Worm (Caenorhabditis elegans): ENCODE data around the gene F56B3.2.
"Not testable (repeated sequence)": the region's sequence is repeated elsewhere in the genome, so short reads cannot be mapped to it uniquely, and the experiment has no call there.

Gene F56B3.2

DNA sequence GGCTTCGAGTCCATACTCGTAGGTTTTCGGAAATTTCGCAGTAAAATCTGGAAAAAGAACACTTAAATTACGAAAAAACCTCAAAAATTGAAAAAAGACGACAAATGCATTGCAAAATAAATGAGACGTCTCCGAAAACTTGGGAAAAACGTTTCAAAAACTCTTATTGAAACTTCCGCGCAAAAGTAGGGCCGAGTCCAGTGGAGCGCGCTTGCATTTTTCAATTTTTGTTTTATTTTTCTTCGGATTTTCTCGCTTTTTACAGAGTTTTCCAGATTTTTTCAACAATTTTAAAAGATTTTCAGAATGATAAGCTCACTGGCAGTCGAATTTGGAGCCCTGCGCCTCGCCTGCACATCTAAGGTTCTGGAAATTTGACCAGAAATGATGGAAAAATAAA is 4.5 kb upstream of the F56B3.2 start, which contains the start of gene mrpl-2:
Gene mrpl-2 (plus strand): TSS at position 307 of the 400 bp plus-strand sequence.
- TF ChIP-seq dao-5 (tag; optimal IDR thresholded peaks at IDR 0.05) (no peak), him-1 (tag; optimal IDR thresholded peaks at IDR 0.05) (no peak), W03F9.2 (tag; optimal IDR thresholded peaks at IDR 0.05) (no peak)

DNA sequence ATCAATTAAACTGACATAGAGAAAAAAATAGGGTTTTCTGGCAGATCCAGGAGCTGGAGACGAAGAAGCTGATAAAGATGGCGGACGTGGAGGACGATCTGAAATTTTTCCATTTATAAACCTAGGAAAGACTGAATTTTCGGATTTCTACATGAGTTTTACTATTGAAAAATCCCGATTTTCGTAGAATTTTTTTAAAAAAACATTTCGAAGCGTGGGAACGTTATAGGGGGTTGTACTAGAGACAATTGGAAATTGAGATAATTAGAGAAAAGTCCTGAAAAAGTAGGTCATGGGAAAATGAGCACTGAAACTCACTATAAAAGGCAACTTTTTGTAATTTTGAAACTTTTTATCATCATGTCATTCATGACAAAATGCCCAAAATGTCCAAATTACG is 2.7 kb upstream of the F56B3.2 start, which contains the start of gene F56B3.9:
Gene F56B3.9 (plus strand): TSS at position 301 of the 400 bp plus-strand sequence.
- TF ChIP-seq dao-5, him-1, W03F9.2 (tag; optimal IDR thresholded peaks at IDR 0.05): not testable (repeated sequence)

DNA sequence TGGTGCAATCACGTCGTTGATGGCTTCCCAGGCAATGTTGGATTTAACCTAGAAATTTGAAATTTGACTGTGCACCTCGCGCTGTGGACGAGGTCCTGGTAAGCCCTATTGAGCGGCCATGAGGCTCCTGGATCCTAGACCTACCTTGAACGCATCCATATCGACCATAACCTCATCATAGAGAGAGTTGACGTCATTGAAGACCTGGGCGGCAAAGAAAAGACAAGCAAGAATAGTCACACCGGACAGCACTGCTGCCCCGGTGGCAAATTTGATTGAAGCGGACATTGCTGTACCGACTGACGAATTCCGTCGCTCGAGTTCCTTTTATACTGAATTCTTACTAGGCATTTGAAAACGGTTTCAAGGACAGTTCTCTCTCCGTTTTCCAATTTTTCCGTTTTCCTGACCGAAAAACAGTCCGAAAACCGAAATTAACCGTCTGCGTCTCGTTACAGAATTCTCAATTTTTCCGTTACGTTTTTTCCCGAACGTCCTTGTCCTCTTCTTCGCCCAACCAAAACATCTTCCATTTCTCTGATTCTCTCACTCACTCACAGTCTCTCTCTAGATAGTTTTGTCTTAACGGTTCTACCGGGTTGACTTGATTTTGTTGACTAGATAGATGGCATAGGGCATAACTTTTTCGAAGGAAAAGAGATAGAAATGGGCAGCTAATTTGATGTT is 4.9 kb downstream of the F56B3.2 start, which contains the start of gene col-103:
Gene col-103 (minus strand): TSS at position 302 of the 687 bp plus-strand sequence.
- no peak for TF ChIP-seq dao-5 (tag; optimal IDR thresholded peaks at IDR 0.05)

DNA sequence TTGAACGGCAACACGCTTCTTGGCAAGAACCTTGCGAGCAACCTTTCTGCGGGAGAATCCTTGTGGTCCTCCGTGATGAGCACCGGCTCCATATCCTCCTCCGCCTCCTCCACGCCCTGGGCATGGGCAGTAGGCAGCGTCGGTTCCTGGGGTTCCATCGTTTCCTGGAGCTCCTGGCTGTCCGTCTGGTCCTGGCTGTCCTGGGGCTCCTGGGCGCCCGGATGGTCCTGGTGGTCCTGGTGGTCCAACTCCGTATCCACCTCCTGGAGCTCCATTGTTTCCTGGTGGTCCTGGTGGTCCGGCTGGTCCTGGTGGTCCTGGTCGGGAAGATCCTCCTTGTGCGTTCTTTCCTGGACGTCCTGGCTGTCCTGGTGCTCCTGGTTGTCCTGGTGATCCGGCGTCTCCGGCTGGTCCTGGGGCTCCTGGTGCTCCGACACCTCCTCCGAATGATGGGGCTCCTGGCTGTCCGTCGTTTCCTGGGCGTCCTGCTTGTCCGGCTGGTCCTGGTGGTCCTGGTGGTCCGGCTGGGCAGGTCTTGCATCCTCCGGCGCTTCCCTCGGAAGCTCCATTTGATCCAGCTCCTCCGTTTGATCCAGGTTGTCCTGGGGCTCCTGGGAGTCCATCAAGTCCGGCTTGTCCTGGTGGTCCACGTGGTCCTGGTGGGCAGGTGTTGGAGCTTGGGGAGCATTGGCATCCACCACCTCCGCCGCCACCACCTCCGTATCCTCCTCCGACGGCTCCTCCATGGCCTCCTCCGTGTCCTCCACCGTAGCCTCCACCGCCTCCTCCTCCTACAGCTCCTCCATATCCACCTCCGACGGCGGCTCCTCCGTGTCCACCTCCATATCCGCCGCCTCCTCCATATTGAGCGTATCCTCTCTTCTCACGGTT is 5.7 kb downstream of the F56B3.2 start:
- TF ChIP-seq him-1 (tag; optimal IDR thresholded peaks at IDR 0.05) = no peak
- no peak for TF ChIP-seq W03F9.2 (tag; optimal IDR thresholded peaks at IDR 0.05)
- no peak for TF ChIP-seq dao-5 (tag; optimal IDR thresholded peaks at IDR 0.05)

DNA sequence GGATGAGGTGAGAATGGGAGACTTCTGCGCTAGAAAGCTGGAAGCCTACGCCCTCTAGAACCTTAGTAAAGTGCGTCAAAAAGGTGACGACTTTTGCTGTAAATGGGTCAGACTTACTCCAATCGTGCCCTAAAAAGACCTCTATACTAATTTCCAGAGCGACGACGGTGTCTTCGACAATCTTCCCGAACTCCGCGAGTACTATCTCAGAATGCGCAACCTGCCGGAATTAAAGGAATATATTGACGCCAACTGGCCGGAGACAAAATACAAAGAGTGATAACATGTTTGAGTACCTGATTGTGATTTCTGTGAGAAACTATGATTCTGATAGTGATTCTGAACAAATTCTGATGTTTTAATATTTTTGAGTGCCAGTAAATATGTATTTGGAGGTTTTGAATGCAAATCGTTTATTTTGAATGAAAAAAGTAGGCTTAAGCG is 6.3 kb downstream of the F56B3.2 start:
- no peak for TF ChIP-seq dao-5 (tag; optimal IDR thresholded peaks at IDR 0.05)
- TF ChIP-seq W03F9.2 (tag; optimal IDR thresholded peaks at IDR 0.05) = no peak
- no peak for TF ChIP-seq him-1 (tag; optimal IDR thresholded peaks at IDR 0.05)

DNA sequence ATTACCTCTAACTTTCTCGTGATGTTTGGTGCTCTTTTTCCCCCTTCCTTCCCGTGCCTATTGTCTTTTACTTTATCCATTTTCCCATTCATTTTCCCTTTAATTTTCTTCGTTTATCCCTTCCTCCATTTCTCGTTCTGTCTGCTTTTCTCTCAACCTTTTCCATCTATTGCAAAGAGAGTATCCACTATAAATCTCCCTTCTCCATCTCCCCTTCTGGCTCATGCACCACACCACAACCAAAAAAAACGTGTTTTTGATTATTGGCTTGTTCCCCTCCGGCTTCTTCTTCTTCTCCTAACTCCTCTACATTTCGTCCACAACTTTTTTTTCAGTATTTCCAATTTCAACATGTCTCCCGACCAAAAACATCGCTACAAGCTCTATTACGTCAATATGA is 8.1 kb downstream of the F56B3.2 start, which contains the start of gene gst-40:
Gene gst-40 (plus strand): TSS at position 236 of the 400 bp plus-strand sequence.
- TF ChIP-seq W03F9.2 (tag; optimal IDR thresholded peaks at IDR 0.05) (no peak), him-1 (tag; optimal IDR thresholded peaks at IDR 0.05) (no peak), dao-5 (tag; optimal IDR thresholded peaks at IDR 0.05) (no peak)

DNA sequence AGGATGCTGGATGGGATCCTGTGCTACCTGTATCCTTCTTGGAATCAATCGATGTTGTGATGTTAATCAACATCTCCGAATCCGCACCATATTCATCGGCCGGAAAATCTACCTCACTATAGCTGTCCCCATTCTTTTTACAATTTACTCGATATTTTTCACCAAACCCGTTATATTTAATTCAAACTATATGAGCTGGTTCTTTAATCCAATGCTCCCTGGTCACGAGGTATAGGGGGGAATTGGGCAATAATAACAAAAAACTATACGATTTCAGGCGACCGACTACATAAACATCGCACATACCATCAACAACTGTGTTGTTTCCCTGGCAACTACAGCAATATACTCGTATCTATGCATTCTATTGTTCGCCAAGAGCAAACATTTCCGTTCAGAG is 10.8 kb downstream of the F56B3.2 start:
- TF ChIP-seq him-1 (tag; optimal IDR thresholded peaks at IDR 0.05) (no peak), W03F9.2 (tag; optimal IDR thresholded peaks at IDR 0.05) (no peak), dao-5 (tag; optimal IDR thresholded peaks at IDR 0.05) (no peak)

DNA sequence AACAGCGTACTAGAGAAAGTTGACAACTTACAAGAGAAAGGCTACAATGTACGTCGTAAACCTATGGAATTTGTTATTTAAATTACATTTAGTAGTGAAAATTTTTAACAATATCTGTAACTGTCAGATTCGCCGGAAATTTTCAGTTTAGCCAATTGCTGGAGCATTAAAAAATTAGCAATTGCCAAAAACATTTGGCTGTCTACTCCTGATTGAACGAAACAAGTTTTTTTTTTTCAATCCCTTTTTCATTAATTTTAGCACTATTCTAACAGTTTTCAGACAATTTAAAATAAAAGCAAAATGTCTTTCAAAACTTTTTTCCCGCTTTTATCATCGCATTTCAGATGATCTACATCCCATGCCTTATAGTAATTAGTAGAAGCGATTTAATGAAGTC is 11.4 kb downstream of the F56B3.2 start:
- TF ChIP-seq dao-5 (tag; optimal IDR thresholded peaks at IDR 0.05) (no peak), W03F9.2 (tag; optimal IDR thresholded peaks at IDR 0.05) (no peak), him-1 (tag; optimal IDR thresholded peaks at IDR 0.05) (no peak)

DNA sequence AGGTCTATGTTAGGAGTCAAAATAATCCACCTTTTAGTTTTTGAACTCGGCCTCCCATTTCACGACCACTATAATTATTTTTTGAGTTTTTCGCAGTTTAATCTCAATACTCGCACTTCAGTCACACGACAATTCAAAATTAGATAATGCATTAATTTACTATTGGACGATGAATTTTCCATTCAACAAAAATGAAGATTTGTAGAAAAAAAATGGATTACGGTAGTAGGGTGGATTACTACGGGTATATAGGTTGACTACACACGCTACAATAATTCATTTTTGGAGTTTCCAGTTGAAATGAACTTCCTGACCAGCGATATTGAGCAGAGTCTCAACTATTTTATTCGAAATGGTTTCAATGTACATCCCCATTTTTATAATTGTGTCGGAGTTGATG is 12.0 kb downstream of the F56B3.2 start, which contains the start of gene srt-23:
Gene srt-23 (plus strand): TSS at position 301 of the 400 bp plus-strand sequence.
- TF ChIP-seq dao-5 (tag; optimal IDR thresholded peaks at IDR 0.05) = no peak
- no peak for TF ChIP-seq W03F9.2 (tag; optimal IDR thresholded peaks at IDR 0.05)
- no peak for TF ChIP-seq him-1 (tag; optimal IDR thresholded peaks at IDR 0.05)

DNA sequence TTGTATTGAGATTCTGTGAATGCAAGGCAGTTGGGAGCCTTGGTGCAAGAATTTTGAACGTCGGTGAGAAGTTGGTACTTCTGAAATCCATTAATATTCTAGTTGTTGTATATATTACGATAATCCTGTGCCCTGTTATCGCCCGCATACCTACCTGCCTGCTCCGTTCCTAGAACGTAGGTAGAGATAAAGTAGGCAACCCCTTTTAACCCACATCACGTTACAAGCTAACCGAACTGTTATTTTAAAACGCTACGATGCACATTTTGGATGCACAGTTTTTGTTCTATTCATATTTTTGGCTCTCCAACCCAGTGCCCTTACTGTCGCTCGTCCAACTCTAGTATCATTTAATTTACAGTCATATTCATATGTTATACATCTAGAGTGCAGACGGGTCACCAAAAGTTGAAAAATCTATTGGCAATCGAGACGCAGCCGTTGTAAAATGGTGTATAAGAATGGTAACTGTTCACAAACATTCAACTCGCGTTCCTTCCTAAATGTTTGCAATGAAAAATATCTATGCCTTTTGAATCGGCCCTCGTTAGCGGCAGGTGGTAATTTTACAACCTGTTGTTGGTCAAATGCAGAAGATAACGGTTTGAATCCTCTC is 13.9 kb downstream of the F56B3.2 start:
- TF ChIP-seq W03F9.2 (tag; optimal IDR thresholded peaks at IDR 0.05) (no peak), him-1 (tag; optimal IDR thresholded peaks at IDR 0.05) (no peak), dao-5 (tag; optimal IDR thresholded peaks at IDR 0.05) (no peak)

DNA sequence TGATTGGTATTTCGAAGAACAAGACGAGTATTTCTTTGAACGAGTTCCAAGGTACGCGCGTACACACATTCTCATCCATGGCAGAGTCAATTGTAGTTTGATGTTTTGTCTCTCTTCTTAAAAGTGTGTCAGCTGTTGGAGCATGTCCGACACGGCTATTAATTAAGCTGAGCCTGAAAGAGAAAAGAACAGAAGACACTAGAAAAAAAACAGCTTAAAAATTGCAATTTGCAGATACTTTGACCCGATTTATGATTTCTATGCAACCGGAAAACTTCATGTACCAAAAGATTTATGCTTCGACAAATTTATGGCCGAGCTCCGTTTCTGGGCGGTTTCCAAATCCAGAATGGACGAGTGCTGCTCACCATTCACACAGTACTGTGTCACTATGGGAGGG is 18.8 kb downstream of the F56B3.2 start:
- TF ChIP-seq dao-5 (tag; optimal IDR thresholded peaks at IDR 0.05) (no peak), him-1 (tag; optimal IDR thresholded peaks at IDR 0.05) (no peak), W03F9.2 (tag; optimal IDR thresholded peaks at IDR 0.05) (no peak)

DNA sequence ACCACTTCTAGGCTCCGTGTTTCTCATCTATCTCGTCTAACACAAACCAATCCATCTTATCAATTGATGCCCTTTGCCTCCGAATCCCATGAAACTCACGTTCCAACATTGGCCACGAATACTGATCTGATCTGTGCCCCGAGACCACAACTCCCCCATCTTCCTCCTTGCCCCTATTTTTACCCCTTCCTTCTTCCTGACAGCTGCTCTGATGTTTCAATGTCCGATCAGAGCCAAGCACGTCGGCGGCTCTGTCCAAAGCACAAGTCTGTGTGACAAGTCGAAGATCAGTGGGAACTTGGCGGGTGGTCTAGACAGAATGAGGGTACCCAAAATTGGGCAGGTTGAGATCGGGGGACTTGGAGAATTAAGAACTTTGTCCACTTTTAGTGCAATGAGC is 22.1 kb downstream of the F56B3.2 start:
- no peak for TF ChIP-seq dao-5 (tag; optimal IDR thresholded peaks at IDR 0.05)
- no peak for TF ChIP-seq him-1 (tag; optimal IDR thresholded peaks at IDR 0.05)
- TF ChIP-seq W03F9.2 (tag; optimal IDR thresholded peaks at IDR 0.05) = no peak

DNA sequence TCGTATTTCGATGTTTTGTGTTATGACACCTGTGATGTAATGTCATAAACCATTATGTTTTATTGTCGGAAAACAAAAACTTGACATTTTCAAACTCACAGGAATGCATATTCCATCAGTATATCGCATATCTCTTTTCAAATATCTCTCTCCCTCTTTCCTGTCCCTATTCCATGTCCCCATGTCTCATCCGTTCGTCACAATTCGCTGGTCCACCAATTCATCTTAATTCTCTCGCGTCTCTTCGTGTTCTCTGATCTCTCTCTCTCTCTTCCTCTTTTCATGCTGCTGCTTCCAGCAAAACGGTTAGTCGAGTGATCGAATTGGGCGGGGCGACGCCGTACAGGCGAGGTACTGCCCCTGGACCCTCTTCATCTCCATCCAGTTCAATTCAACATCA is 26.6 kb downstream of the F56B3.2 start:
- TF ChIP-seq him-1 (tag; optimal IDR thresholded peaks at IDR 0.05) (no peak), W03F9.2 (tag; optimal IDR thresholded peaks at IDR 0.05) (no peak), dao-5 (tag; optimal IDR thresholded peaks at IDR 0.05) (no peak)

All from whole organism, L4/young adult.